Worm (Caenorhabditis elegans): ENCODE data around the gene plc-4.

DNA sequence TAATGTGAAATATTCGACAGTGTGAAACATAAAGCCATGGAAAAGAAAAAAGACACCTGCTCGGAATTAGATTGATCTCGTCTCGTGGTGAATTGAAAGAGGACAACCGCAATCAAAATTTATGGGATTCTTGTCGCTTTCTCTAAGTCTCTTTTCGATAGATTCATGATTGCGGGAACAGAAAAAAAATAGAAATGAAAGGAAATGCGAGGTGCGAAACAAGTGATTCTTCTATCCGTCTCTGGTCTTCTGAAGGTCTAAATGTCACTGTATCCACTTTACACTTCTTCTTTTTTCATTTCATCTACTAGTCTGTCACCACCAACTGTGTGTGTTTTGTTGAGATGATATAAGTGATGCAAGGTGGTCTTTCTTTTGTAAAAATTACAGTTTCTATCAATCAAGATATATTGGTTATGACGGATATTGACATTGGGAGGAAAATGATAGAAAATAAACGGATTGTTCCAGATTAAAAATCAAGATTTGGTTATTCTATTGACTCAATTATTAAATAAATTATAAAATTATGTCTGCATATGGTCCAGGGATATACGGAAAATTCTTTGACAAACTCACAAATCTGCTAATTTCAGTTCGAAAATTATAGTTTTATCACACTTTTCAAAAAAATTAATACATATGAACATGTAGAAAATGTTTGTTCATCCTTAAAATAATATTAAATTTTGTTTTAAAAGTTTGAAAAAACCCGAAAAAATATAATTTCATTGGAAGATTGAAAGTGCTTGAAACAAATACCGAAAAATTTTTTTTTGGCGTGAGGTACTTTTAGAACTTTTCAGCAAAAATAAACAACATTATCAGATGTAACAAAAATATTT lies 18.0 kb upstream of the plc-4 start:
- TF ChIP-seq ceh-36 (tag; optimal IDR thresholded peaks at IDR 0.05): no peak
- no peak for TF ChIP-seq ama-1 (optimal IDR thresholded peaks at IDR 0.05)
- TF ChIP-seq ets-7 (tag; optimal IDR thresholded peaks at IDR 0.05): no peak
- TF ChIP-seq hmbx-1 (tag; optimal IDR thresholded peaks at IDR 0.05): no peak
- no peak for TF ChIP-seq flt-1 (GFP tag; IDR thresholded peaks at IDR 0.05)
- no peak for TF ChIP-seq aly-1 (tag; optimal IDR thresholded peaks at IDR 0.05)
- no peak for TF ChIP-seq ceh-13 (GFP tag; optimal IDR thresholded peaks at IDR 0.05)
- TF ChIP-seq hnd-1 (tag; optimal IDR thresholded peaks at IDR 0.05): no peak
- no peak for TF ChIP-seq tbx-11 (GFP tag; IDR thresholded peaks at IDR 0.05)
- TF ChIP-seq hmg-4 (GFP tag; optimal IDR thresholded peaks at IDR 0.05): no peak
- no peak for TF ChIP-seq sea-1 (GFP tag; conservative IDR thresholded peaks at IDR 0.05)
- no peak for TF ChIP-seq pes-1 (GFP tag; IDR thresholded peaks at IDR 0.05)
- TF ChIP-seq F13C5.2 (tag; optimal IDR thresholded peaks at IDR 0.05): no peak
- no peak for TF ChIP-seq tra-4 (tag; optimal IDR thresholded peaks at IDR 0.05)

Measured in whole organism, early embryonic.